Worm (Caenorhabditis elegans) whole organism, L3 larva: ENCODE results near the gene ZK418.11.

Experiments
- R02D3.7 ChIP-seq: fragments of 150-350 bp; optimal IDR thresholded peaks from 2 replicates; lab custom pipeline; 2014; ENCODE audit warnings: missing biosample characterization, missing genetic modification characterization
- ZK546.5 ChIP-seq: sonication (generic microtip); optimal IDR thresholded peaks from 2 replicates; lab custom pipeline; 2017; ENCODE audit warnings: missing biosample characterization, missing genetic modification characterization
- aly-2 ChIP-seq: fragments of 150-350 bp; optimal IDR thresholded peaks from 2 replicates; lab custom pipeline; 2014; ENCODE audit warnings: missing biosample characterization, missing genetic modification characterization
- ama-1 ChIP-seq: fragments of 150-350 bp; optimal IDR thresholded peaks from 2 replicates; lab custom pipeline; 2018
- ceh-16 ChIP-seq: sonication (generic microtip); optimal IDR thresholded peaks from 2 replicates; lab custom pipeline; 2017; ENCODE audit warnings: missing biosample characterization, missing genetic modification characterization
- ceh-28 ChIP-seq: fragments of 150-350 bp; optimal IDR thresholded peaks from 2 replicates; lab custom pipeline; 2014; ENCODE audit warnings: missing biosample characterization, missing genetic modification reagents, missing genetic modification characterization
- ceh-9 ChIP-seq: sonication (generic microtip); optimal IDR thresholded peaks from 2 replicates; lab custom pipeline; 2018; ENCODE audit warnings: missing biosample characterization, missing genetic modification characterization
- daf-12 ChIP-seq: fragments of 150-350 bp; optimal IDR thresholded peaks from 2 replicates; lab custom pipeline; 2014; ENCODE audit warnings: missing biosample characterization, missing genetic modification reagents, missing genetic modification characterization
- egl-27 ChIP-seq: sonication (generic microtip); optimal IDR thresholded peaks from 4 replicates; lab custom pipeline; 2017; ENCODE audit warnings: missing biosample characterization, missing genetic modification reagents, missing genetic modification characterization
- egl-5 ChIP-seq: fragments of 150-350 bp; optimal IDR thresholded peaks from 2 replicates; lab custom pipeline; 2017; ENCODE audit warnings: missing biosample characterization, missing genetic modification reagents, missing genetic modification characterization, inconsistent platforms
- elt-1 ChIP-seq: fragments of 150-350 bp; optimal IDR thresholded peaks from 2 replicates; lab custom pipeline; 2014; ENCODE audit warnings: missing biosample characterization, missing genetic modification characterization
- elt-2 ChIP-seq: sonication (generic microtip); optimal IDR thresholded peaks from 2 replicates; lab custom pipeline; 2016; ENCODE audit warnings: missing genetic modification reagents, mild to moderate bottlenecking, missing genetic modification characterization, missing compliant biosample characterization
- eor-1 ChIP-seq, 2 experiments: fragments of 150-350 bp; optimal IDR thresholded peaks; 2 replicates each; lab custom pipeline; 2014 to 2018; ENCODE audit warnings: missing biosample characterization in 2 of 2, missing genetic modification characterization in 2 of 2
- fkh-2 ChIP-seq: fragments of 150-350 bp; optimal IDR thresholded peaks from 2 replicates; lab custom pipeline; 2014; ENCODE audit warnings: missing biosample characterization, missing genetic modification reagents, missing genetic modification characterization
- fos-1 ChIP-seq: fragments of 150-350 bp; optimal IDR thresholded peaks from 2 replicates; lab custom pipeline; 2014; ENCODE audit warnings: missing biosample characterization, missing genetic modification characterization
- hmg-11 ChIP-seq: sonication (generic microtip); optimal IDR thresholded peaks from 2 replicates; lab custom pipeline; 2016; ENCODE audit warnings: missing genetic modification characterization, missing compliant biosample characterization
- jun-1 ChIP-seq: fragments of 150-350 bp; optimal IDR thresholded peaks from 2 replicates; lab custom pipeline; 2014; ENCODE audit warnings: missing biosample characterization, missing genetic modification reagents, missing genetic modification characterization
- lin-15B ChIP-seq: fragments of 150-350 bp; optimal IDR thresholded peaks from 2 replicates; lab custom pipeline; 2014; ENCODE audit warnings: missing biosample characterization, missing genetic modification characterization
- lin-39 ChIP-seq: fragments of 150-350 bp; optimal IDR thresholded peaks from 2 replicates; lab custom pipeline; 2018; ENCODE audit warnings: missing biosample characterization, missing genetic modification reagents, missing genetic modification characterization
- lsy-12 ChIP-seq: sonication (generic microtip); optimal IDR thresholded peaks from 2 replicates; lab custom pipeline; 2016; ENCODE audit warnings: mild to moderate bottlenecking, missing genetic modification characterization, missing compliant biosample characterization
- mdl-1 ChIP-seq: fragments of 150-350 bp; optimal IDR thresholded peaks from 2 replicates; lab custom pipeline; 2014; ENCODE audit warnings: missing biosample characterization, missing genetic modification characterization
- mml-1 ChIP-seq: fragments of 150-350 bp; sonication (generic microtip); optimal IDR thresholded peaks from 3 replicates; lab custom pipeline; 2014; ENCODE audit warnings: missing biosample characterization, missing genetic modification characterization
- nhr-11 ChIP-seq: fragments of 150-350 bp; optimal IDR thresholded peaks from 2 replicates; lab custom pipeline; 2014; ENCODE audit warnings: missing biosample characterization, missing genetic modification characterization
- nhr-12 ChIP-seq: fragments of 150-350 bp; optimal IDR thresholded peaks from 2 replicates; lab custom pipeline; 2014; ENCODE audit warnings: missing biosample characterization, missing genetic modification characterization
- nhr-23 ChIP-seq: fragments of 150-350 bp; optimal IDR thresholded peaks from 2 replicates; lab custom pipeline; 2014; ENCODE audit warnings: missing biosample characterization, missing genetic modification reagents, missing genetic modification characterization
- nhr-25 ChIP-seq: sonication (generic microtip); optimal IDR thresholded peaks from 2 replicates; lab custom pipeline; 2017; ENCODE audit warnings: missing biosample characterization, missing genetic modification characterization
- nhr-28 ChIP-seq: fragments of 150-350 bp; optimal IDR thresholded peaks from 2 replicates; lab custom pipeline; 2014; ENCODE audit warnings: missing biosample characterization, missing genetic modification characterization
- nhr-67 ChIP-seq: fragments of 150-350 bp; optimal IDR thresholded peaks from 2 replicates; lab custom pipeline; 2014; ENCODE audit warnings: missing biosample characterization, missing genetic modification characterization
- nhr-77 ChIP-seq: fragments of 150-350 bp; optimal IDR thresholded peaks from 2 replicates; lab custom pipeline; 2014; ENCODE audit warnings: missing biosample characterization, missing genetic modification characterization
- pha-4 ChIP-seq: fragments of 150-350 bp; optimal IDR thresholded peaks from 2 replicates; lab custom pipeline; 2014; ENCODE audit warnings: missing biosample characterization, missing genetic modification reagents, missing genetic modification characterization
- pqm-1 ChIP-seq: fragments of 150-350 bp; optimal IDR thresholded peaks from 2 replicates; lab custom pipeline; 2017; ENCODE audit warnings: missing biosample characterization, missing genetic modification characterization, inconsistent platforms
- sea-2 ChIP-seq: fragments of 150-350 bp; sonication (generic microtip); optimal IDR thresholded peaks from 4 replicates; lab custom pipeline; 2014; ENCODE audit warnings: missing biosample characterization, missing genetic modification reagents, missing genetic modification characterization
- skn-1 ChIP-seq: fragments of 150-350 bp; optimal IDR thresholded peaks from 2 replicates; lab custom pipeline; 2014; ENCODE audit warnings: missing biosample characterization, missing genetic modification characterization
- snpc-4 ChIP-seq: fragments of 150-350 bp; optimal IDR thresholded peaks from 2 replicates; lab custom pipeline; 2014; ENCODE audit warnings: missing biosample characterization, missing genetic modification characterization
- tbx-2 ChIP-seq: sonication (generic microtip); optimal IDR thresholded peaks from 2 replicates; lab custom pipeline; 2016; ENCODE audit warnings: mild to moderate bottlenecking, missing genetic modification characterization, missing compliant biosample characterization
- unc-39 ChIP-seq: sonication (generic microtip); optimal IDR thresholded peaks from 4 replicates; lab custom pipeline; 2017; ENCODE audit warnings: missing biosample characterization, missing genetic modification characterization
- zag-1 ChIP-seq: fragments of 150-350 bp; optimal IDR thresholded peaks from 2 replicates; lab custom pipeline; 2014; ENCODE audit warnings: missing biosample characterization, missing genetic modification characterization
- ztf-11 ChIP-seq: fragments of 150-350 bp; optimal IDR thresholded peaks from 2 replicates; lab custom pipeline; 2014; ENCODE audit warnings: missing biosample characterization, missing genetic modification characterization
- ztf-4 ChIP-seq: fragments of 150-350 bp; optimal IDR thresholded peaks from 2 replicates; lab custom pipeline; 2014; ENCODE audit warnings: missing biosample characterization, missing genetic modification characterization

ZK418.11 gene

ce11 chrIII:7078737-7079136, 21.4 kb upstream of the ZK418.11 start, which contains the start of gene ZK418.6:
Gene ZK418.6 (minus strand): TSS chrIII:7078837.
- TF ChIP-seq unc-39 (tag; lab: Kevin White, UChicago) (no peak), aly-2 (no peak), ceh-28 (tag; lab: Kevin White, UChicago) (no peak), snpc-4 (tag; lab: Kevin White, UChicago) (no peak), ztf-4 (no peak), nhr-23 (tag; lab: Kevin White, UChicago) (no peak)

- no peak for TF ChIP-seq egl-27 (tag; lab: Kevin White, UChicago)
- TF ChIP-seq elt-2 (tag; lab: Kevin White, UChicago) = no peak
- TF ChIP-seq daf-12 (tag; lab: Kevin White, UChicago) = no peak
- no peak for TF ChIP-seq nhr-67 (tag; lab: Kevin White, UChicago)
- TF ChIP-seq mml-1 (tag; lab: Kevin White, UChicago) = no peak
- no peak for TF ChIP-seq zag-1 (tag; lab: Kevin White, UChicago)
- TF ChIP-seq tbx-2 = no peak
- no peak for TF ChIP-seq pqm-1 (tag; lab: Kevin White, UChicago)
- TF ChIP-seq pha-4 (tag; lab: Kevin White, UChicago) = no peak
- TF ChIP-seq ceh-16 = no peak
These were observed 19.4 kb upstream of the ZK418.11 start, which contains the start of gene ZK418.7 for ce11 chrIII:7080689-7081088. Gene ZK418.7 (minus strand): TSS chrIII:7080789.

- no peak for TF ChIP-seq nhr-11 (tag; lab: Kevin White, UChicago)
- peak; percentile 19 for TF ChIP-seq jun-1 (tag; lab: Kevin White, UChicago)
- TF ChIP-seq pha-4 (tag; lab: Kevin White, UChicago) = peak; percentile 72
- TF ChIP-seq pqm-1 (tag; lab: Kevin White, UChicago) = peak; percentile 60
- TF ChIP-seq elt-2 (tag; lab: Kevin White, UChicago) = peak; percentile 69
- TF ChIP-seq, all 47 proteins: peak for 4
These were observed 18.6 kb upstream of the ZK418.11 start for ce11 chrIII:7081488-7081887.

- TF ChIP-seq fkh-2 (tag; lab: Kevin White, UChicago) (no peak), pha-4 (tag; lab: Kevin White, UChicago) (peak; percentile 26), elt-1 (tag; lab: Kevin White, UChicago) (no peak)
These were observed 17.0 kb upstream of the ZK418.11 start for ce11 chrIII:7083106-7083505.

- no peak for TF ChIP-seq ama-1 (lab: Kevin White, UChicago)
- no peak for TF ChIP-seq eor-1 (tag; optimal IDR thresholded peaks at IDR 0.05; lab: Kevin White, UChicago)
- TF ChIP-seq nhr-28 = no peak
- no peak for TF ChIP-seq fkh-2 (tag; lab: Kevin White, UChicago)
- no peak for TF ChIP-seq ztf-11
- no peak for TF ChIP-seq sea-2 (GFP tag; lab: Kevin White, UChicago)
- no peak for TF ChIP-seq nhr-12 (tag; lab: Kevin White, UChicago)
These were observed 15.2 kb upstream of the ZK418.11 start, which contains the start of gene tofu-7 for ce11 chrIII:7084908-7085307. Gene tofu-7 (minus strand): TSS chrIII:7085018.

DNA sequence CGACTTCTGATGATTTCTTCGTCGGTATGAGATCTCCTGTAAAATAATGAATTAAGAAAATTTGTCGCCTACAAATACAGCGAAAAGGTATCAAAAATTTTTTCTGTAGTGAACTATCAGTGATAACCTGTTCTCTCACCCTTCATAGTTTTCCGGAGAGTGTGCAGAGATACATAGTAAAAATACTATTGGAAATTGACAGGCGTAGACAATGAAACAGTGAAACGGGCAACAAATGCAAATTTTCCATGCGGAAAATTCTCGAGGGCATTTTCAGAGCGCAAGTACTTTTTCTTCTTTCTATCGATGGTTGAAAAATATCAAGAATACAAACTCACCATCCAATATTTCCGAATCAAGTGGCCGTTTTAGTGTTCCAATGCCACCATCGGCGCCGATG, 12.9 kb upstream of the ZK418.11 start:
- no peak for TF ChIP-seq R02D3.7
- peak; percentile 28 for TF ChIP-seq elt-2 (tag; lab: Kevin White, UChicago)

DNA sequence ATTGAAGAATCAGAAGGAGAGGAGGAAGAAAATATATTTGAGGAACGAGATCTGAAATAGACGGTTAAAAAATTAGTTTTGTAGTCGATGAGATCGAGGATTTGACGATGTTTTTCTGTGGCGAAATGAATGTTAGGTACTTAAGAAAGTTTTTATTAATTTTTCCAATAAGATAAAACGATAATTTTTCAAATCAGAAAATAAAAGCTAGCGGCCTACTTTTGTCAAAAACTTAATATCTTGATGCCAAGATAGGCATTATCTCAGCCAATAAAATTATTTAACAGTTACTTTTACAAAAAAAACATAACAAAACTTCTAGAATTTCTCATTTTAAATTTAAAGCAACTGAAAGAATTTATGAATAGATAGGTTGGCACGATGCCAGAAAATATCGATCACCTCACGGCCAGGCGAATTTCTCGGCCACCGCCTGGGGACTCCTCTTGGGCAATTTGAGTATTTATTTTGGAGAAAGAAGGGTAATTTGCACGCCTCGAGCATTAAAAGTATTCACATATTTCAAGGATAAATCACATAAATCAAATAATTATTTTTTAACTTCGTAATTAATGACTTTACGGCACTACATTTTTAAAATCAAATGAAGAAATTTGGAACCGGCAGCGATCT, 12.3 kb upstream of the ZK418.11 start, which contains the start of gene fubl-2:
Gene fubl-2, minus strand, starts transcription at position 51 of the 633 bp plus-strand sequence.
- TF ChIP-seq zag-1 (tag; lab: Kevin White, UChicago) (no peak), ama-1 (lab: Kevin White, UChicago) (no peak), skn-1 (tag; lab: Kevin White, UChicago) (no peak), mdl-1 (tag; lab: Kevin White, UChicago) (no peak), pha-4 (tag; lab: Kevin White, UChicago) (peak; percentile 71), lin-15B (tag; lab: Kevin White, UChicago) (peak; percentile 82), nhr-25 (tag; lab: Kevin White, UChicago) (peak; percentile 41), elt-2 (tag; lab: Kevin White, UChicago) (peak; percentile 35), unc-39 (tag; lab: Kevin White, UChicago) (no peak), ZK546.5 (tag; lab: Kevin White, UChicago) (no peak), lin-39 (peak; percentile 72), hmg-11 (tag; lab: Kevin White, UChicago) (no peak), lsy-12 (tag; lab: Kevin White, UChicago) (no peak), egl-5 (tag; lab: Kevin White, UChicago) (no peak), nhr-67 (tag; lab: Kevin White, UChicago) (no peak), ceh-9 (tag; lab: Kevin White, UChicago) (no peak), fos-1 (tag; lab: Kevin White, UChicago) (no peak), ceh-28 (tag; lab: Kevin White, UChicago) (peak; percentile 73), fkh-2 (tag; lab: Kevin White, UChicago) (no peak), nhr-77 (tag; lab: Kevin White, UChicago) (no peak), aly-2 (no peak), sea-2 (GFP tag; lab: Kevin White, UChicago) (no peak), pqm-1 (tag; lab: Kevin White, UChicago) (peak; percentile 24), nhr-23 (tag; lab: Kevin White, UChicago) (no peak), nhr-11 (tag; lab: Kevin White, UChicago) (no peak), ztf-11 (no peak)
